Fruit fly (Drosophila melanogaster): ENCODE measurements around the gene Dph4.

Dph4 gene

dm6 chr3R:5613114-5613443, 10.8 kb downstream of the Dph4 start, which contains the start of gene Atu (continued):
- TF ChIP-seq kah (GFP tag; optimal IDR thresholded peaks at IDR 0.05): no peak
- peak; percentile 73 for TF ChIP-seq hkb (optimal IDR thresholded peaks at IDR 0.05)
- no peak for TF ChIP-seq hkb (GFP tag; IDR thresholded peaks at IDR 0.05)
- no peak for TF ChIP-seq dati (GFP tag; IDR thresholded peaks at IDR 0.05)
- peak; percentile 83 for TF ChIP-seq zen2 (GFP tag; IDR thresholded peaks at IDR 0.05; ENCODE audit: partially characterized antibody)
- TF ChIP-seq kni (GFP tag; optimal IDR thresholded peaks at IDR 0.05): no peak
- no peak for TF ChIP-seq prd (optimal IDR thresholded peaks at IDR 0.05)
- peak; percentile 36; the same call in 1 of the 3 replicates for TF ChIP-seq prd (GFP tag; IDR thresholded peaks at IDR 0.05)
- peak; percentile 74 for TF ChIP-seq CG12659 (GFP tag; optimal IDR thresholded peaks at IDR 0.05)

dm6 chr3R:5612372-5613113, 11.4 kb downstream of the Dph4 start, which contains the start of gene Rga:
Rga (minus strand) TSS chr3R:5613112.
- TF ChIP-seq otp (GFP tag; IDR thresholded peaks at IDR 0.05) (no peak), CG16863 (GFP tag; optimal IDR thresholded peaks at IDR 0.05) (no peak), dm (GFP tag; optimal IDR thresholded peaks at IDR 0.05) (no peak), esg (GFP tag; conservative IDR thresholded peaks at IDR 0.05) (no peak), mld (GFP tag; IDR thresholded peaks at IDR 0.05; ENCODE audit: partially characterized antibody) (no peak), Fer1 (GFP tag; optimal IDR thresholded peaks at IDR 0.05) (peak; percentile 20), pita (GFP tag; optimal IDR thresholded peaks at IDR 0.05) (no peak), CG7987 (GFP tag; optimal IDR thresholded peaks at IDR 0.05) (no peak), CG14014 (GFP tag; IDR thresholded peaks at IDR 0.05) (no peak), CG9437 (GFP tag; optimal IDR thresholded peaks at IDR 0.05) (peak; percentile 32), CG7786 (GFP tag; optimal IDR thresholded peaks at IDR 0.05) (no peak), tgo (GFP tag; IDR thresholded peaks at IDR 0.05) (no peak), CG17568 (GFP tag; optimal IDR thresholded peaks at IDR 0.05) (no peak), Deaf1 (tag; optimal IDR thresholded peaks at IDR 0.05) (peak; percentile 83), CG2712 (tag; optimal IDR thresholded peaks at IDR 0.05) (no peak), CG13624 (GFP tag; optimal IDR thresholded peaks at IDR 0.05) (peak; percentile 21), CG1832 (GFP tag; optimal IDR thresholded peaks at IDR 0.05) (peak; percentile 56), insv (GFP tag; optimal IDR thresholded peaks at IDR 0.05) (peak in 1 of 2 experiments; percentile 36), kni (GFP tag; optimal IDR thresholded peaks at IDR 0.05) (no peak), fd3F (GFP tag; optimal IDR thresholded peaks at IDR 0.05) (no peak), CG15479 (GFP tag; optimal IDR thresholded peaks at IDR 0.05) (peak; percentile 99), eve (GFP tag; optimal IDR thresholded peaks at IDR 0.05) (no peak), CG6654 (GFP tag; optimal IDR thresholded peaks at IDR 0.05) (no peak), corto (GFP tag; optimal IDR thresholded peaks at IDR 0.05) (no peak), CG6854 (GFP tag; optimal IDR thresholded peaks at IDR 0.05) (peak; percentile 6), CG32772 (GFP tag; IDR thresholded peaks at IDR 0.05) (no peak), CG8089 (GFP tag; optimal IDR thresholded peaks at IDR 0.05) (no peak), Dip3 (GFP tag; optimal IDR thresholded peaks at IDR 0.05) (no peak), CG34422 (GFP tag; IDR thresholded peaks at IDR 0.05) (peak; percentile 6; the same call in 1 of the 3 replicates), Trl (optimal IDR thresholded peaks at IDR 0.05) (peak; percentile 78 to 81), Trl (GFP tag; optimal IDR thresholded peaks at IDR 0.05) (no peak), croc (GFP tag; conservative IDR thresholded peaks at IDR 0.05) (no peak), CG16813 (GFP tag; IDR thresholded peaks at IDR 0.05; ENCODE audit: partially characterized antibody) (no peak), CG9727 (GFP tag; optimal IDR thresholded peaks at IDR 0.05) (peak; percentile 42), gsb (GFP tag; IDR thresholded peaks at IDR 0.05) (no peak), CG11695 (GFP tag; IDR thresholded peaks at IDR 0.05) (peak; percentile 79), BtbVII (GFP tag; optimal IDR thresholded peaks at IDR 0.05) (no peak), CG12155 (GFP tag; optimal IDR thresholded peaks at IDR 0.05) (no peak), D (optimal IDR thresholded peaks at IDR 0.05) (no peak), D (GFP tag; optimal IDR thresholded peaks at IDR 0.05) (no peak), CG17385 (GFP tag; optimal IDR thresholded peaks at IDR 0.05) (peak; percentile 95), Nf-YB (GFP tag; optimal IDR thresholded peaks at IDR 0.05) (no peak)
